Worm (Caenorhabditis elegans) whole organism, L2 larva: ENCODE data around the gene mlt-4.

ENCODE experiments used
- C34F6.9 ChIP-seq: fragments of 150-350 bp; optimal IDR thresholded peaks from 2 replicates; lab custom pipeline; 2014; ENCODE audit warnings: missing biosample characterization, missing genetic modification characterization
- R02D3.7 ChIP-seq: fragments of 150-350 bp; optimal IDR thresholded peaks from 2 replicates; lab custom pipeline; 2014; ENCODE audit warnings: missing biosample characterization, missing genetic modification characterization
- Y55F3AM.14 ChIP-seq: fragments of 200-800 bp; sonication (Bioruptor generic); optimal IDR thresholded peaks from 2 replicates; lab custom pipeline; 2018; ENCODE audit warnings: mild to moderate bottlenecking, missing genetic modification characterization, missing compliant biosample characterization
- ZK546.5 ChIP-seq: sonication (generic microtip); optimal IDR thresholded peaks from 2 replicates; lab custom pipeline; 2017; ENCODE audit warnings: missing biosample characterization, missing genetic modification characterization
- alr-1 ChIP-seq: fragments of 150-350 bp; optimal IDR thresholded peaks from 2 replicates; lab custom pipeline; 2014; ENCODE audit warnings: missing biosample characterization, missing genetic modification characterization
- blmp-1 ChIP-seq: sonication (generic microtip); optimal IDR thresholded peaks from 2 replicates; lab custom pipeline; 2017; ENCODE audit warnings: missing genetic modification characterization, mild to moderate bottlenecking, missing compliant biosample characterization, antibody characterized with exemption, moderate library complexity; ENCODE audit not compliant: insufficient read depth
- ceh-16 ChIP-seq: fragments of 150-350 bp; optimal IDR thresholded peaks from 2 replicates; lab custom pipeline; 2014; ENCODE audit warnings: missing biosample characterization, missing genetic modification characterization
- crh-2 ChIP-seq: sonication (generic microtip); optimal IDR thresholded peaks from 2 replicates; lab custom pipeline; 2017; ENCODE audit warnings: missing biosample characterization, missing genetic modification characterization
- dmd-4 ChIP-seq: sonication (generic microtip); optimal IDR thresholded peaks from 2 replicates; lab custom pipeline; 2017; ENCODE audit warnings: missing biosample characterization, missing genetic modification characterization
- egl-27 ChIP-seq: sonication (generic microtip); optimal IDR thresholded peaks from 3 replicates; lab custom pipeline; 2017; ENCODE audit warnings: missing biosample characterization, missing genetic modification reagents, missing genetic modification characterization
- elt-1 ChIP-seq: fragments of 150-350 bp; optimal IDR thresholded peaks from 2 replicates; lab custom pipeline; 2014; ENCODE audit warnings: missing biosample characterization, missing genetic modification characterization
- elt-3 ChIP-seq: sonication (generic microtip); optimal IDR thresholded peaks from 2 replicates; lab custom pipeline; 2017; ENCODE audit warnings: missing biosample characterization, missing genetic modification characterization
- fos-1 ChIP-seq: fragments of 150-350 bp; optimal IDR thresholded peaks from 2 replicates; lab custom pipeline; 2014; ENCODE audit warnings: missing biosample characterization, missing genetic modification characterization
- lin-11 ChIP-seq: fragments of 150-350 bp; sonication (generic microtip); optimal IDR thresholded peaks from 2 replicates; lab custom pipeline; 2014; ENCODE audit warnings: missing biosample characterization, missing genetic modification characterization, inconsistent platforms, mixed read lengths
- lin-13 ChIP-seq: fragments of 150-350 bp; optimal IDR thresholded peaks from 2 replicates; lab custom pipeline; 2014; ENCODE audit warnings: missing biosample characterization, missing genetic modification reagents, missing genetic modification characterization
- lsy-2 ChIP-seq, 2 experiments: fragments of 150-350 bp in 1 of 2; sonication (generic microtip) in 1 of 2; optimal IDR thresholded peaks; 2 replicates each; lab custom pipeline; 2014 to 2017; ENCODE audit warnings: missing biosample characterization in 2 of 2, missing genetic modification characterization in 2 of 2
- mbf-1 ChIP-seq: sonication (generic microtip); optimal IDR thresholded peaks from 2 replicates; lab custom pipeline; 2017; ENCODE audit warnings: missing biosample characterization, missing genetic modification characterization
- mdl-1 ChIP-seq, 2 experiments: fragments of 150-350 bp in 1 of 2; sonication (generic microtip) in 1 of 2; optimal IDR thresholded peaks; 2 replicates each; lab custom pipeline; 2017; ENCODE audit warnings: missing biosample characterization in 2 of 2, missing genetic modification characterization in 2 of 2
- nhr-10 ChIP-seq: sonication (generic microtip); optimal IDR thresholded peaks from 2 replicates; lab custom pipeline; 2017; ENCODE audit warnings: missing biosample characterization, missing genetic modification characterization
- nhr-129 ChIP-seq: fragments of 150-350 bp; optimal IDR thresholded peaks from 2 replicates; lab custom pipeline; 2014; ENCODE audit warnings: missing biosample characterization, missing genetic modification characterization
- nhr-21 ChIP-seq: fragments of 150-350 bp; optimal IDR thresholded peaks from 2 replicates; lab custom pipeline; 2014; ENCODE audit warnings: missing biosample characterization, missing genetic modification characterization
- nhr-23 ChIP-seq: fragments of 150-350 bp; optimal IDR thresholded peaks from 2 replicates; lab custom pipeline; 2014; ENCODE audit warnings: missing biosample characterization, missing genetic modification reagents, missing genetic modification characterization
- nhr-237 ChIP-seq: fragments of 150-350 bp; optimal IDR thresholded peaks from 2 replicates; lab custom pipeline; 2014; ENCODE audit warnings: missing biosample characterization, missing genetic modification characterization
- nhr-77 ChIP-seq: fragments of 150-350 bp; optimal IDR thresholded peaks from 2 replicates; lab custom pipeline; 2014; ENCODE audit warnings: missing biosample characterization, missing genetic modification characterization
- sem-4 ChIP-seq: fragments of 150-350 bp; optimal IDR thresholded peaks from 2 replicates; lab custom pipeline; 2014; ENCODE audit warnings: missing biosample characterization, missing genetic modification reagents, missing genetic modification characterization
- sma-3 ChIP-seq: sonication (generic microtip); optimal IDR thresholded peaks from 2 replicates; lab custom pipeline; 2016; ENCODE audit warnings: missing genetic modification reagents, missing genetic modification characterization, missing compliant biosample characterization
- sma-9 ChIP-seq, 2 experiments: fragments of 150-350 bp in 1 of 2; sonication (generic microtip) in 1 of 2; optimal IDR thresholded peaks; 2 replicates each; lab custom pipeline; 2014 to 2016; ENCODE audit warnings: missing genetic modification characterization in 2 of 2, mild to moderate bottlenecking in 1 of 2, missing biosample characterization in 1 of 2, missing compliant biosample characterization in 1 of 2, missing genetic modification reagents in 1 of 2, moderate library complexity in 1 of 2
- snpc-4 ChIP-seq: fragments of 150-350 bp; optimal IDR thresholded peaks from 2 replicates; lab custom pipeline; 2014; ENCODE audit warnings: missing biosample characterization, missing genetic modification characterization
- unc-39 ChIP-seq: fragments of 150-350 bp; optimal IDR thresholded peaks from 2 replicates; lab custom pipeline; 2014; ENCODE audit warnings: missing biosample characterization, missing genetic modification characterization
- unc-55 ChIP-seq: fragments of 150-350 bp; sonication (generic microtip); optimal IDR thresholded peaks from 3 replicates; lab custom pipeline; 2014; ENCODE audit warnings: missing biosample characterization, missing genetic modification reagents, missing genetic modification characterization
- zag-1 ChIP-seq: fragments of 150-350 bp; optimal IDR thresholded peaks from 2 replicates; lab custom pipeline; 2014; ENCODE audit warnings: missing biosample characterization, missing genetic modification characterization
- ztf-1 ChIP-seq: fragments of 200-800 bp; sonication (Bioruptor generic); conservative IDR thresholded peaks from 2 replicates; pipeline ENCODE4 v1.3.6; 2022; ENCODE audit warnings: missing genetic modification characterization, missing compliant biosample characterization
- ztf-11 ChIP-seq: sonication (generic microtip); optimal IDR thresholded peaks from 2 replicates; lab custom pipeline; 2017; ENCODE audit warnings: missing biosample characterization, missing genetic modification characterization
- ztf-4 ChIP-seq: fragments of 150-350 bp; optimal IDR thresholded peaks from 2 replicates; lab custom pipeline; 2014; ENCODE audit warnings: missing biosample characterization, missing genetic modification characterization

mlt-4 gene

DNA sequence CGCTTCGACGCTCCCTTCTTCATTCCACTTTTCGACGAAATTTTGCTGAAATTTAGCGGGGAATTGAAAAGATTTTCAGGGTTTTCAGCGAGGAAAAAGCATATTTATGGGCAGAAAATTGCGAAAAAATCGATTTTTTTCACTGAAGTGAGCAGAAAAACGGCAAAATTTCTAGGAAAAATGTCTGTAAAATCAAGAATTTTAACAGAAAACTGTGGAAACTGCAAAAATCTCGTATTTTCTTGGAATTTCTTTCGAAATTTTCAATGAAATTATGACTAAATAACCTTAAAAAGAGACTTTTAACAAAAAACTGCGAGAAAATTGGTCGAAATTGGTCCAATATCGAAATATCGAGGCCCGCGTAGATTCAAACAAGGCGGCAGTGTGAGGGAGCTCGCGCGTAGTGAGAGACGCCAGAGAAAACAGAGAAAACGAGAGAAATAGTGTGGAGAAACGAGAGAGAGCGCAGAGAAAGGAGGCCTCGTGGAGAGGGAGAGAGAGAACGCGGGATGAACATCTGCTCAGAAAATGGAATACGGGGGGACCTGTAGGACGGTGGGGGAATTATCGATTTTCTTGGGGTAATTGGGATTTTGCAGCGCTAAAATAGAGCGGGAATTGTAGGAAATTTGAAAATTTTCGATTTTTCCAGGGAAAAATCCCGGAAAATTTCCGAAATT is 39.6 kb downstream of the mlt-4 start, which contains the start of gene swsn-1 (continued):
- peak; percentile 66 for TF ChIP-seq unc-55 (GFP tag; lab: Kevin White, UChicago)
- no peak for TF ChIP-seq R02D3.7
- TF ChIP-seq nhr-21 = no peak
- peak; percentile 18 to 47 for TF ChIP-seq lsy-2 (tag; optimal IDR thresholded peaks at IDR 0.05; lab: Kevin White, UChicago)
- no peak for TF ChIP-seq nhr-77
- TF ChIP-seq mdl-1 (tag; optimal IDR thresholded peaks at IDR 0.05; lab: Kevin White, UChicago) = peak; percentile 25 to 47
- TF ChIP-seq, all 48 proteins: peak for 12

DNA sequence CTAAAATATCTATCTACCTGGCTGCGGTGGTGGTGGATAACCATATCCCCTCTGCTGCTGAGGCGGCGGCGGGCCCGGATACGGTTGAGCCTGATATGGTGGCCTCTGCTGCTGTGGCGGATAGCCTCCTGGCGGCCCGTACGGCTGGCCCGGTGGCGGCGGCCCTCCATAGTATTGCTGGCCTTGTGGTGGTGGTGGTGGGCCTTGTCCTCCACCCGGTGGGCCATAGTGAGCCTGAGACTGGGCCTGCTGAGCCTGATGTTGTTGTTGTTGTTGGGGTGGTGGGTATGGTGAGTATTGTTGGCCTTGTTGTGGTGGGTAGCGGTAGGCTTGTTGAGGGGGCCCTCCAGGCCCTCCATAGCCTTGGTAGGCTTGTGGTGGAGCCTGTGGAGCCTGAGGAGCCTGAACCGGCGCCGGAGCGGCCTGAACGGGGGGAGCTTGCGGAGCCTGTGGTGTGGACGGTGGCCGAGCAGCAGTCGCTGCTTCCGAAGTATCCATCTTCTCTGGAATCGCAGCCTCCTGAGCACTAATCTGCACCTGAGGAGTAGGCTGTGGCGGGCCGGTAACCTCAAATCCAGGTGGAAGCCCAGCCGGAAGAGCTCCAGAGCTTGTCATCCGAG is 47.9 kb downstream of the mlt-4 start:
- no peak for TF ChIP-seq lin-13 (GFP tag; lab: Kevin White, UChicago)
- TF ChIP-seq ZK546.5 (tag; lab: Kevin White, UChicago) = no peak

DNA sequence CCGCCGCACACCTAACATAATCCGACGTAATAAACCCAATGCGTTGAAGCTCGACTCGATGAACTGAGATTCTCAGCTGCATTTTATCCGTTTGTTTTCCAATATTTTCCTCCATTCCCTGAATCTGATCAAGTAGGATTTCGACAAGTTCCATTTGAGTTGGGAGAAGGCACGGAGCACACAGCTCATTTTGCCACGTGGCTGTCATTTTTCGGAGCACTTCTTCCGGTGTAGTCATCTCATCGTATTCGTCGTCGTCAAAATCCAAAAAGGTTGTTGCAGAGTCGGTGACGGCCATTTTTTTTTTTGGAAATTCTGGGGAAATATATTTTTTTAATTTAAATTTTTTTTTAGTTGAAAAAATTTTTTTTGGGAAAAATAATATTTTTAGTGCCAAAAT is 51.8 kb downstream of the mlt-4 start, which contains the start of gene sld-5:
TSS of gene sld-5 (minus strand) at position 317 of the 400 bp plus-strand sequence.
- TF ChIP-seq nhr-77 (no peak), egl-27 (tag; lab: Kevin White, UChicago) (no peak), elt-3 (no peak), nhr-129 (no peak), fos-1 (tag; lab: Kevin White, UChicago) (no peak), ztf-1 (GFP tag; lab: Robert Waterston, UW) (no peak), C34F6.9 (tag; lab: Kevin White, UChicago) (no peak), zag-1 (tag; lab: Kevin White, UChicago) (no peak), sma-9 (GFP tag; optimal IDR thresholded peaks at IDR 0.05; lab: Kevin White, UChicago) (no peak), sma-9 (tag; optimal IDR thresholded peaks at IDR 0.05; lab: Kevin White, UChicago) (no peak), dmd-4 (no peak), snpc-4 (no peak), unc-39 (tag; lab: Kevin White, UChicago) (no peak), mdl-1 (tag; optimal IDR thresholded peaks at IDR 0.05; lab: Kevin White, UChicago) (no peak), elt-1 (tag; lab: Kevin White, UChicago) (no peak), sma-3 (GFP tag; lab: Kevin White, UChicago) (no peak), ztf-11 (no peak), R02D3.7 (no peak), blmp-1 (no peak)
- TF ChIP-seq, all 48 proteins: peak for 0

DNA sequence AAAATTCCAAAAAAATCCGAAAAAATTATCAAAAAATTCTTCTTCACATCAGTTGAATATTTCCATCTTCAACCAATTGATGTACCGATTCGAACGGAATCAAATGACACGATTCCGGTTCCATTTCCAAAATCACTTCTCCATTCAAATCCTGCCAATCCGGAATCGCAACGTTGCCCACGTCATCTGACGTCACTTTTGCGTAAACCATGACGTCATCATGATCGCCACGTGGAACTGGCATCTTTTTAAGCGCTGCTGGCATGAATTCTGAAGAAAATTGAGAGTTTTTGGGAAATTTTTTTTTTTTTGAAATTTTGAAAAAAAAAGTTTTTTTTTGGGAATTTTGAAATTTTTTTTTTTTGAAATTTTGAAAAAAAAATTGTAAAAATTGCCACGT is 54.0 kb downstream of the mlt-4 start:
- TF ChIP-seq alr-1 (tag; lab: Kevin White, UChicago) (no peak), nhr-23 (tag; lab: Kevin White, UChicago) (no peak), blmp-1 (no peak), mdl-1 (tag; optimal IDR thresholded peaks at IDR 0.05; lab: Kevin White, UChicago) (no peak)
- TF ChIP-seq, all 48 proteins: peak for 0

DNA sequence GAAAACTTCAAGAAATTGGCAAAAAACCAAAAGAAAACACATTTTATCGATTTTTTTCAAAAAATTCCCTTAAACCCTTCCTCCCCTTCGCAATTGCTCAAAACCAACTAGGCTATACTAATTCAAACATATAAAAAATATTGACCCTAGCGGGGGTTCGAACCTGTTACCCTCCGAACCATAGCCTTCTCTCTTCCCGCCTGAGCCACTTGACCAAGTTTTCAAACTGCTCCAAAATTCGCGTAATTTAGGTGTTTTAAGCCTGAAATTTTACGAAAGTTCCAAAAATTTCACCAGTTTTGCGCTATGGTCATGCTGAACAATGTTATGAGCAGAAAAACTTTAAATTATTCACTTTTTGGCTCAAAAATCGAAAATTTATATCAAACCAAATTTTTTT is 54.8 kb downstream of the mlt-4 start:
- TF ChIP-seq unc-39 (tag; lab: Kevin White, UChicago) = no peak
- no peak for TF ChIP-seq nhr-237
- TF ChIP-seq lin-11 (tag; lab: Kevin White, UChicago) = no peak
- TF ChIP-seq R02D3.7 = no peak
- TF ChIP-seq ceh-16 (tag; lab: Kevin White, UChicago) = no peak
- TF ChIP-seq elt-3 = no peak
- no peak for TF ChIP-seq mbf-1 (tag; lab: Kevin White, UChicago)
- TF ChIP-seq nhr-129 = no peak
- TF ChIP-seq sem-4 = no peak
- TF ChIP-seq Y55F3AM.14 (GFP tag; lab: Kevin White, UChicago) = no peak
- TF ChIP-seq crh-2 = no peak
- no peak for TF ChIP-seq sma-9 (GFP tag; optimal IDR thresholded peaks at IDR 0.05; lab: Kevin White, UChicago)
- no peak for TF ChIP-seq sma-9 (tag; optimal IDR thresholded peaks at IDR 0.05; lab: Kevin White, UChicago)
- TF ChIP-seq nhr-10 (tag; lab: Kevin White, UChicago) = no peak
- no peak for TF ChIP-seq elt-1 (tag; lab: Kevin White, UChicago)
- TF ChIP-seq mdl-1 (tag; optimal IDR thresholded peaks at IDR 0.05; lab: Kevin White, UChicago) = no peak
- no peak for TF ChIP-seq ztf-4 (tag; lab: Kevin White, UChicago)
- TF ChIP-seq fos-1 (tag; lab: Kevin White, UChicago) = no peak
